Worm (Caenorhabditis elegans): ENCODE measurements around the gene irld-22.

- TF ChIP-seq ama-1 (optimal IDR thresholded peaks at IDR 0.05): no peak
- no peak for TF ChIP-seq ama-1 (GFP tag; optimal IDR thresholded peaks at IDR 0.05)
- no peak for TF ChIP-seq rcor-1 (GFP tag; IDR thresholded peaks at IDR 0.05)
- TF ChIP-seq ceh-58 (GFP tag; IDR thresholded peaks at IDR 0.05): no peak
- no peak for TF ChIP-seq dpff-1 (tag; optimal IDR thresholded peaks at IDR 0.05)
- no peak for TF ChIP-seq snpc-1.3 (tag; optimal IDR thresholded peaks at IDR 0.05; ENCODE audit: insufficient read depth)
- no peak for TF ChIP-seq attf-6 (GFP tag; IDR thresholded peaks at IDR 0.05)
- no peak for TF ChIP-seq nhr-179 (tag; optimal IDR thresholded peaks at IDR 0.05)
- TF ChIP-seq tbx-9 (tag; optimal IDR thresholded peaks at IDR 0.05; ENCODE audit: borderline replicate concordance): no peak
- TF ChIP-seq ekl-4 (GFP tag; IDR thresholded peaks at IDR 0.05): no peak
- no peak for TF ChIP-seq pbrm-1 (GFP tag; IDR thresholded peaks at IDR 0.05)
- TF ChIP-seq nhr-120 (GFP tag; IDR thresholded peaks at IDR 0.05): no peak
- no peak for TF ChIP-seq zfh-2 (GFP tag; conservative IDR thresholded peaks at IDR 0.05)
- no peak for TF ChIP-seq mcd-1 (GFP tag; IDR thresholded peaks at IDR 0.05)
- TF ChIP-seq attf-3 (GFP tag; conservative IDR thresholded peaks at IDR 0.05): no peak
Observed at ce11 chrV:3862851-3863250, 37.2 kb downstream of the irld-22 start, which contains the start of gene nhr-187.

Measured in whole organism, young adult.